Worm (Caenorhabditis elegans) whole organism, L4 larva: Measurements from ENCODE around the gene sdz-18.

Source experiments
- F26F4.8 ChIP-seq: fragments of 200-800 bp; sonication (Bioruptor generic); conservative IDR thresholded peaks from 2 replicates; pipeline ENCODE4 v1.3.6; 2022; ENCODE audit warnings: missing genetic modification characterization, missing compliant biosample characterization
- daf-12 ChIP-seq: fragments of 150-350 bp; optimal IDR thresholded peaks from 2 replicates; lab custom pipeline; 2014; ENCODE audit warnings: missing biosample characterization, missing genetic modification reagents, missing genetic modification characterization
- fos-1 ChIP-seq: fragments of 150-350 bp; optimal IDR thresholded peaks from 2 replicates; lab custom pipeline; 2014; ENCODE audit warnings: missing biosample characterization, missing genetic modification characterization
- lin-13 ChIP-seq: fragments of 150-350 bp; optimal IDR thresholded peaks from 2 replicates; lab custom pipeline; 2014; ENCODE audit warnings: missing biosample characterization, missing genetic modification reagents, missing genetic modification characterization
- lin-29 ChIP-seq: fragments of 200-800 bp; sonication (Bioruptor generic); IDR thresholded peaks from 2 replicates; pipeline ENCODE4 v1.3.6; 2022; ENCODE audit warnings: missing genetic modification reagents, missing genetic modification characterization, missing compliant biosample characterization
- lsy-2 ChIP-seq, 2 experiments: fragments of 150-350 bp in 1 of 2; sonication (generic microtip) in 1 of 2; optimal IDR thresholded peaks; 2 replicates each; lab custom pipeline; 2014 to 2017; ENCODE audit warnings: missing biosample characterization in 2 of 2, missing genetic modification characterization in 2 of 2
- nhr-11 ChIP-seq: fragments of 150-350 bp; optimal IDR thresholded peaks from 2 replicates; lab custom pipeline; 2014; ENCODE audit warnings: missing biosample characterization, missing genetic modification characterization
- nhr-25 ChIP-seq: sonication (generic microtip); optimal IDR thresholded peaks from 2 replicates; lab custom pipeline; 2017; ENCODE audit warnings: missing genetic modification characterization, mild to moderate bottlenecking, missing compliant biosample characterization, antibody characterized with exemption, moderate library complexity, borderline replicate concordance; ENCODE audit not compliant: insufficient read depth
- pha-4 ChIP-seq, 2 experiments: fragments of 150-350 bp in 1 of 2; fragments of 200-800 bp in 1 of 2; sonication (Bioruptor generic) in 1 of 2; IDR thresholded peaks in 1 of 2; optimal IDR thresholded peaks in 1 of 2; 2 replicates each; pipeline versions ENCODE4 v1.3.6 to Lab custom; 2014 to 2022; ENCODE audit warnings: missing genetic modification characterization in 2 of 2, missing genetic modification reagents in 2 of 2, missing biosample characterization in 1 of 2, missing compliant biosample characterization in 1 of 2
- skn-1 ChIP-seq: fragments of 150-350 bp; optimal IDR thresholded peaks from 2 replicates; lab custom pipeline; 2014; ENCODE audit warnings: missing biosample characterization, missing genetic modification characterization
- snpc-1.2 ChIP-seq: fragments of 200-800 bp; sonication (Bioruptor generic); IDR thresholded peaks from 2 replicates; pipeline ENCODE4 v1.3.6; 2022; ENCODE audit warnings: missing genetic modification reagents, missing genetic modification characterization, missing compliant biosample characterization

- no peak for TF ChIP-seq pha-4 (GFP tag; IDR thresholded peaks at IDR 0.05; lab: Robert Waterston, UW)
- TF ChIP-seq pha-4 (tag; optimal IDR thresholded peaks at IDR 0.05; lab: Kevin White, UChicago), result no peak
- no peak for TF ChIP-seq nhr-25 (tag; lab: Kevin White, UChicago)
- TF ChIP-seq lin-29 (GFP tag; lab: Robert Waterston, UW), result no peak
- no peak for TF ChIP-seq snpc-1.2 (GFP tag; lab: Robert Waterston, UW)
- no peak for TF ChIP-seq lin-13
- TF ChIP-seq fos-1, result no peak
- TF ChIP-seq lsy-2 (tag; optimal IDR thresholded peaks at IDR 0.05; lab: Kevin White, UChicago), result no peak
- TF ChIP-seq F26F4.8 (GFP tag; lab: Robert Waterston, UW), result no peak
- TF ChIP-seq skn-1, result no peak
- no peak for TF ChIP-seq daf-12
- no peak for TF ChIP-seq nhr-11 (tag; lab: Kevin White, UChicago)
Measured at ce11 chrII:1672673-1673072, 33.6 kb downstream of the sdz-18 start.
